Fruit fly (Drosophila melanogaster): ENCODE data around the gene Nse1.

dm6 chr2L:6717460-6717859 lies 40.0 kb upstream of the Nse1 start, which contains the start of gene Aatf:
- no peak for TF ChIP-seq CG1620 (GFP tag; optimal IDR thresholded peaks at IDR 0.05)
- TF ChIP-seq CG12768 (GFP tag; optimal IDR thresholded peaks at IDR 0.05), result no peak
- TF ChIP-seq bab1 (GFP tag; optimal IDR thresholded peaks at IDR 0.05), result no peak
- no peak for TF ChIP-seq tj (GFP tag; optimal IDR thresholded peaks at IDR 0.05)
- no peak for TF ChIP-seq ovo (GFP tag; optimal IDR thresholded peaks at IDR 0.05)
- TF ChIP-seq Clk (GFP tag; optimal IDR thresholded peaks at IDR 0.05), result no peak
- TF ChIP-seq cnc (optimal IDR thresholded peaks at IDR 0.05), result no peak
- TF ChIP-seq CG7101 (tag; optimal IDR thresholded peaks at IDR 0.05), result no peak
- TF ChIP-seq CG11617 (GFP tag; optimal IDR thresholded peaks at IDR 0.05), result no peak
- no peak for TF ChIP-seq toe (GFP tag; optimal IDR thresholded peaks at IDR 0.05)
- TF ChIP-seq CG5204 (GFP tag; optimal IDR thresholded peaks at IDR 0.05), result no peak

Measured in whole organism, adult.